Fruit fly (Drosophila melanogaster) whole organism, embryonic: Measurements from ENCODE around the gene CG31612.

ENCODE experiments used
- Bteb2 ChIP-seq: fragments of 200-800 bp; sonication (Bioruptor generic); optimal IDR thresholded peaks from 2 replicates; lab custom pipeline; 2016; ENCODE audit warnings: missing biosample characterization, missing genetic modification characterization
- CG17568 ChIP-seq: fragments of 200-800 bp; sonication (Bioruptor generic); optimal IDR thresholded peaks from 2 replicates; lab custom pipeline; 2018; ENCODE audit warnings: missing biosample characterization, mild to moderate bottlenecking, missing genetic modification characterization, moderate library complexity
- CG18476 ChIP-seq: fragments of 200-800 bp; sonication (Bioruptor generic); optimal IDR thresholded peaks from 2 replicates; lab custom pipeline; 2016; ENCODE audit warnings: missing biosample characterization, mild to moderate bottlenecking, missing genetic modification characterization
- CG3065 ChIP-seq: fragments of 200-800 bp; sonication (Bioruptor generic); optimal IDR thresholded peaks from 2 replicates; lab custom pipeline; 2016; ENCODE audit warnings: missing biosample characterization, missing genetic modification characterization
- CG3281 ChIP-seq: fragments of 200-800 bp; sonication (Bioruptor generic); optimal IDR thresholded peaks from 3 replicates; lab custom pipeline; 2017; ENCODE audit warnings: missing biosample characterization, mild to moderate bottlenecking, missing genetic modification characterization
- CG7745 ChIP-seq: fragments of 200-800 bp; sonication (Bioruptor generic); optimal IDR thresholded peaks from 2 replicates; lab custom pipeline; 2018; ENCODE audit warnings: missing biosample characterization, mild to moderate bottlenecking, missing genetic modification characterization, moderate library complexity
- gsb ChIP-seq: fragments of 200-800 bp; sonication (Bioruptor generic); IDR thresholded peaks from 2 replicates; pipeline ENCODE4 v1.3.6; 2022; ENCODE audit warnings: missing biosample characterization, missing genetic modification characterization
- nom ChIP-seq: fragments of 200-800 bp; sonication (Bioruptor generic); optimal IDR thresholded peaks from 2 replicates; lab custom pipeline; 2017; ENCODE audit warnings: missing biosample characterization, missing genetic modification characterization, mild to moderate bottlenecking, moderate library complexity, missing genetic modification reagents
- phol ChIP-seq: fragments of 200-800 bp; sonication (Bioruptor generic); optimal IDR thresholded peaks from 3 replicates; lab custom pipeline; 2018; ENCODE audit warnings: missing biosample characterization, mild to moderate bottlenecking, missing genetic modification characterization, moderate library complexity
- ranshi ChIP-seq: fragments of 200-800 bp; sonication (Bioruptor generic); IDR thresholded peaks from 2 replicates; pipeline ENCODE4 v1.3.6; 2022; ENCODE audit warnings: missing biosample characterization, missing genetic modification characterization

Gene CG31612

DNA sequence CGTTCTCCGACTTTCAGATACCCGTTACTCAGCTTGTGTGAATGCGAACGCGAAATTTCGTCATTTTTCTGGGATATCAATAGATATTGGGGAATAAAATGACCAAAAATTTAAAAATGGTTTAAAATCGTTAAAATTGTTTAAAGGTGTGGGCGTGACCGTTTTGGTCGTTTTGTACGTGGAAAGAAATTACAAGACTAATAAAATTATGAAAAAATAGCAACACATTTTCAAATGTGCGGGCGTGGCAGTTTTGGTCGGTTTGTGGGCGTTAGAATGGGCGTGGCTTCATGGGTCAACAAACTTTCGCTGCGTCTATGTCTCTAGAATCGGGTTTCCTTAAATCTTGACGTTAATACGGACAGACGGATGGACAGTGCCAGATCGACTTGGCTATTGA lies 69.2 kb downstream of the CG31612 start:
- TF ChIP-seq ranshi (no peak), nom (GFP tag; lab: Kevin White, UChicago) (no peak), Bteb2 (no peak), CG3065 (GFP tag; lab: Kevin White, UChicago) (no peak), phol (no peak), CG7745 (tag; lab: Kevin White, UChicago) (no peak), CG18476 (GFP tag; lab: Kevin White, UChicago) (no peak), CG3281 (GFP tag; lab: Kevin White, UChicago) (no peak), gsb (GFP tag; lab: Robert Waterston, UW) (no peak), CG17568 (GFP tag; lab: Kevin White, UChicago) (no peak)
